Worm (Caenorhabditis elegans): Measurements from ENCODE around the gene F49E8.7.

ce11 chrIV:7507305-7507704, 48.9 kb downstream of the F49E8.7 start:
- no peak; the same call in none of the 2 replicates for TF ChIP-seq mcd-1 (GFP tag; IDR thresholded peaks at IDR 0.05)
- peak; percentile 0 for TF ChIP-seq sptf-2 (GFP tag; optimal IDR thresholded peaks at IDR 0.05)
- no peak for TF ChIP-seq ama-1 (optimal IDR thresholded peaks at IDR 0.05)
- TF ChIP-seq ama-1 (GFP tag; optimal IDR thresholded peaks at IDR 0.05): no peak
- no peak for TF ChIP-seq pha-4 (tag; optimal IDR thresholded peaks at IDR 0.05)
- TF ChIP-seq ztf-18 (tag; optimal IDR thresholded peaks at IDR 0.05): no peak
- no peak for TF ChIP-seq egl-18 (GFP tag; IDR thresholded peaks at IDR 0.05)
- no peak for TF ChIP-seq let-607 (tag; optimal IDR thresholded peaks at IDR 0.05)

Measured in whole organism, young adult.